Fruit fly (Drosophila melanogaster) whole organism, wandering third instar larva: Measurements from ENCODE around the gene CG9920.

Experiments used
- Abd-B ChIP-seq: fragments of >200 bp; optimal IDR thresholded peaks from 2 replicates; lab custom pipeline; 2017; ENCODE audit warnings: missing biosample characterization, missing genetic modification characterization
- CG32264 ChIP-seq: fragments of 200-800 bp; sonication (Bioruptor generic); optimal IDR thresholded peaks from 2 replicates; lab custom pipeline; 2016; ENCODE audit warnings: missing biosample characterization, missing genetic modification characterization
- CG9705 ChIP-seq: fragments of 200-800 bp; sonication (Bioruptor generic); optimal IDR thresholded peaks from 2 replicates; lab custom pipeline; 2018; ENCODE audit warnings: missing biosample characterization, mild to moderate bottlenecking, missing genetic modification characterization
- CrebA ChIP-seq: fragments of 200-800 bp; sonication (Bioruptor generic); optimal IDR thresholded peaks from 2 replicates; lab custom pipeline; 2016; ENCODE audit warnings: missing biosample characterization, mild to moderate bottlenecking, missing genetic modification characterization, borderline replicate concordance
- Dfd ChIP-seq: fragments of >200 bp; optimal IDR thresholded peaks from 2 replicates; lab custom pipeline; 2017; ENCODE audit warnings: missing biosample characterization, missing genetic modification characterization
- Dif ChIP-seq: fragments of 200-275, 200-300 bp; sonication (Bioruptor generic); optimal IDR thresholded peaks from 2 replicates; lab custom pipeline; 2018; ENCODE audit warnings: missing biosample characterization, missing genetic modification characterization; ENCODE audit not compliant: partially characterized antibody
- GATAd ChIP-seq: sonication (Bioruptor generic); optimal IDR thresholded peaks from 2 replicates; lab custom pipeline; 2016; ENCODE audit warnings: missing biosample characterization, missing genetic modification characterization
- HLH106 ChIP-seq: fragments of 200-800 bp; optimal IDR thresholded peaks from 3 replicates; lab custom pipeline; 2019; ENCODE audit warnings: missing biosample characterization, mild to moderate bottlenecking, missing genetic modification characterization, moderate library complexity
- Hnf4 ChIP-seq: fragments of 200-800 bp; sonication (Bioruptor generic); optimal IDR thresholded peaks from 2 replicates; lab custom pipeline; 2016; ENCODE audit warnings: missing biosample characterization, mild to moderate bottlenecking, missing genetic modification characterization
- Hr78 ChIP-seq: fragments of >200 bp; optimal IDR thresholded peaks from 2 replicates; lab custom pipeline; 2017; ENCODE audit warnings: missing biosample characterization, missing genetic modification characterization
- Hr83 ChIP-seq: fragments of 200-300 bp; sonication (Bioruptor generic); optimal IDR thresholded peaks from 2 replicates; lab custom pipeline; 2016; ENCODE audit warnings: missing biosample characterization, mild to moderate bottlenecking, missing genetic modification characterization, moderate library complexity; ENCODE audit not compliant: poor library complexity, severe bottlenecking
- Jra ChIP-seq: sonication (Bioruptor generic); optimal IDR thresholded peaks from 2 replicates; lab custom pipeline; 2016; ENCODE audit warnings: missing biosample characterization, missing genetic modification characterization
- Mio ChIP-seq: sonication (Bioruptor generic); optimal IDR thresholded peaks from 2 replicates; lab custom pipeline; 2016; ENCODE audit warnings: missing biosample characterization, missing genetic modification characterization
- Myc ChIP-seq: fragments of >200 bp; optimal IDR thresholded peaks from 2 replicates; lab custom pipeline; 2017
- N ChIP-seq: fragments of >200 bp; optimal IDR thresholded peaks from 2 replicates; lab custom pipeline; 2018; ENCODE audit warnings: missing biosample characterization, missing external identifiers, missing genetic modification characterization
- OdsH ChIP-seq: fragments of 200-800 bp; sonication (Bioruptor generic); optimal IDR thresholded peaks from 2 replicates; lab custom pipeline; 2016; ENCODE audit warnings: missing biosample characterization, mild to moderate bottlenecking, missing genetic modification characterization
- Rel ChIP-seq, 2 experiments: fragments of 200-800 bp; sonication (Bioruptor generic) in 1 of 2; optimal IDR thresholded peaks; 2 replicates in 1 of 2; 3 replicates in 1 of 2; lab custom pipeline; 2016 to 2019; ENCODE audit warnings: mild to moderate bottlenecking in 2 of 2, missing biosample characterization in 2 of 2, missing genetic modification characterization in 2 of 2, moderate library complexity in 1 of 2
- Sp1 ChIP-seq: fragments of 200-800 bp; sonication (Bioruptor generic); optimal IDR thresholded peaks from 3 replicates; lab custom pipeline; 2019; ENCODE audit warnings: missing biosample characterization, mild to moderate bottlenecking, missing genetic modification characterization, moderate library complexity
- Vsx2 ChIP-seq: fragments of 200-300, 225-300 bp; sonication (Bioruptor generic); optimal IDR thresholded peaks from 2 replicates; lab custom pipeline; 2018; ENCODE audit warnings: missing biosample characterization, missing genetic modification characterization; ENCODE audit not compliant: partially characterized antibody
- br ChIP-seq: fragments of 200-800 bp; sonication (Bioruptor generic); optimal IDR thresholded peaks from 2 replicates; lab custom pipeline; 2016; ENCODE audit warnings: missing biosample characterization, missing genetic modification characterization
- brk ChIP-seq: fragments of 200-800 bp; sonication (Bioruptor generic); optimal IDR thresholded peaks from 2 replicates; lab custom pipeline; 2016; ENCODE audit warnings: missing biosample characterization, mild to moderate bottlenecking, missing genetic modification characterization
- dl ChIP-seq, 2 experiments: fragments of 175-275, 200-275 bp in 1 of 2; fragments of 200-275 bp in 1 of 2; sonication (Bioruptor generic); optimal IDR thresholded peaks; lab custom pipeline; 2018; ENCODE audit warnings: mild to moderate bottlenecking in 2 of 2, missing biosample characterization in 2 of 2, missing genetic modification characterization in 2 of 2, moderate library complexity in 2 of 2; ENCODE audit not compliant: partially characterized antibody in 2 of 2, insufficient read depth in 1 of 2
- dmrt93B ChIP-seq: fragments of 200-800 bp; sonication (Bioruptor generic); optimal IDR thresholded peaks from 2 replicates; lab custom pipeline; 2018; ENCODE audit warnings: missing biosample characterization, mild to moderate bottlenecking, missing genetic modification characterization
- dsf ChIP-seq: sonication (Bioruptor generic); optimal IDR thresholded peaks from 2 replicates; lab custom pipeline; 2016; ENCODE audit warnings: missing biosample characterization, missing genetic modification characterization, borderline replicate concordance
- ey ChIP-seq: fragments of 200-800 bp; sonication (Bioruptor generic); optimal IDR thresholded peaks from 2 replicates; lab custom pipeline; 2016; ENCODE audit warnings: missing biosample characterization, missing genetic modification characterization
- foxo ChIP-seq, 2 experiments: fragments of 200-800 bp; sonication (Bioruptor generic); optimal IDR thresholded peaks; 2 replicates in 1 of 2; 3 replicates in 1 of 2; lab custom pipeline; 2016 to 2017; ENCODE audit warnings: missing biosample characterization in 2 of 2, missing genetic modification characterization in 2 of 2
- fru ChIP-seq: fragments of 200-800 bp; sonication (Bioruptor generic); optimal IDR thresholded peaks from 3 replicates; lab custom pipeline; 2016; ENCODE audit warnings: missing biosample characterization, mild to moderate bottlenecking, missing genetic modification characterization
- h ChIP-seq: fragments of 200-800 bp; sonication (Bioruptor generic); optimal IDR thresholded peaks from 3 replicates; lab custom pipeline; 2016; ENCODE audit warnings: missing biosample characterization, mild to moderate bottlenecking, missing genetic modification characterization
- jim ChIP-seq: fragments of 175-275, 200-325 bp; sonication (Bioruptor generic); optimal IDR thresholded peaks from 2 replicates; lab custom pipeline; 2016; ENCODE audit warnings: missing biosample characterization, mild to moderate bottlenecking, missing genetic modification characterization
- lola ChIP-seq: fragments of >200 bp; optimal IDR thresholded peaks from 2 replicates; lab custom pipeline; 2017; ENCODE audit warnings: missing biosample characterization, missing genetic modification characterization
- pan ChIP-seq: fragments of >200 bp; optimal IDR thresholded peaks from 2 replicates; lab custom pipeline; 2017
- psq ChIP-seq: fragments of 200-800 bp; sonication (Bioruptor generic); optimal IDR thresholded peaks from 3 replicates; lab custom pipeline; 2017; ENCODE audit warnings: missing biosample characterization, mild to moderate bottlenecking, missing genetic modification characterization, moderate library complexity
- rgr ChIP-seq: fragments of 200-800 bp; sonication (Bioruptor generic); optimal IDR thresholded peaks from 3 replicates; lab custom pipeline; 2016; ENCODE audit warnings: missing biosample characterization, mild to moderate bottlenecking, missing genetic modification characterization
- sage ChIP-seq: fragments of 200-800 bp; sonication (Bioruptor generic); optimal IDR thresholded peaks from 2 replicates; lab custom pipeline; 2016; ENCODE audit warnings: missing biosample characterization, mild to moderate bottlenecking, missing genetic modification characterization
- sv ChIP-seq: fragments of 200-800 bp; sonication (Bioruptor generic); optimal IDR thresholded peaks from 3 replicates; lab custom pipeline; 2016; ENCODE audit warnings: missing biosample characterization, missing genetic modification characterization
- tai ChIP-seq: sonication (Bioruptor generic); optimal IDR thresholded peaks from 2 replicates; lab custom pipeline; 2016; ENCODE audit warnings: missing biosample characterization, missing genetic modification characterization
- usp ChIP-seq: fragments of >200 bp; optimal IDR thresholded peaks from 2 replicates; lab custom pipeline; 2017; ENCODE audit warnings: missing biosample characterization, missing genetic modification characterization
- woc ChIP-seq: sonication (Bioruptor generic); optimal IDR thresholded peaks from 2 replicates; lab custom pipeline; 2016; ENCODE audit warnings: missing biosample characterization, mild to moderate bottlenecking, missing genetic modification characterization

Gene CG9920

DNA sequence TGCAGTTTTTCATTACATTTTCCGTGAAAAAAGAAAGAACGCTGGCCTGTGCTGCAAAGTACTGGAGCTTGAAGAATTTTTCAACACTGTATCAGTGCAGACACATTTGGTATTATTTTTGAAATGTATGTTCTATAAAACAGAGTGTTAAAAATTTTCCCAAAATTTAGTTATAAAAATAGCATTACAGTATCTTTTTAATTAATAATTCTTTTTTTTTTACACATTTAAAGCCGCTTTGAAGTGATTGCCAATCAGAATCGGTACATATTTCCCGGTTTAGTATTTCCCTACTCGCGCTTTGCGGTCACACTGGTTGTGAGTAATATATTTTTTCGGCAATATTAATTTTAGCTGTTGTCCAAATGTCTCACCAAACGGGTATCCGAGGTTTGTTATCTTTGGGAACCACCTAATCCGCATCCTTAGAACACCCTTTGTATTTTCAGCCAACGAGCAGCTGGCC, 24.5 kb upstream of the CG9920 start, which contains the start of the genes Abi and twf:
Gene Abi (minus strand): TSS at position 74 of the 466 bp plus-strand sequence.
Gene twf (plus strand): TSS at position 308 of the 466 bp plus-strand sequence.
- TF ChIP-seq ey (GFP tag; lab: Kevin White, UChicago) (peak; percentile 66), sage (GFP tag; lab: Kevin White, UChicago) (peak; percentile 56), Vsx2 (no peak), dl (GFP tag; optimal IDR thresholded peaks at IDR 0.05; lab: Kevin White, UChicago; ENCODE audit: insufficient read depth in 1 of 2, partially characterized antibody in 2 of 2) (no peak), fru (GFP tag; lab: Kevin White, UChicago) (peak; percentile 68), CG32264 (GFP tag; lab: Kevin White, UChicago) (peak; percentile 21), woc (GFP tag; lab: Kevin White, UChicago) (peak; percentile 16), pan (lab: Kevin White, UChicago) (no peak), tai (no peak), OdsH (GFP tag; lab: Kevin White, UChicago) (peak; percentile 68), Myc (peak; percentile 84), Jra (GFP tag; lab: Kevin White, UChicago) (no peak), psq (GFP tag; lab: Kevin White, UChicago) (peak; percentile 68), rgr (peak; percentile 78), foxo (GFP tag; optimal IDR thresholded peaks at IDR 0.05; lab: Kevin White, UChicago) (peak in 1 of 2 experiments; percentile 84), sv (GFP tag; lab: Kevin White, UChicago) (peak; percentile 86), jim (GFP tag; lab: Kevin White, UChicago) (no peak), Abd-B (GFP tag; lab: Kevin White, UChicago) (no peak), usp (GFP tag; lab: Kevin White, UChicago) (no peak), CG9705 (GFP tag; lab: Kevin White, UChicago) (peak; percentile 51), CrebA (GFP tag; lab: Kevin White, UChicago) (no peak), dmrt93B (GFP tag; lab: Kevin White, UChicago) (peak; percentile 57), Dif (no peak), Hr83 (GFP tag; lab: Kevin White, UChicago) (peak; percentile 84), N (GFP tag; lab: Kevin White, UChicago) (no peak), Dfd (GFP tag; lab: Kevin White, UChicago) (no peak), Hnf4 (no peak), HLH106 (peak; percentile 65), lola (GFP tag; lab: Kevin White, UChicago) (no peak), GATAd (peak; percentile 68), Sp1 (no peak), br (GFP tag; lab: Kevin White, UChicago) (peak; percentile 63), brk (no peak), dsf (GFP tag; lab: Kevin White, UChicago) (peak; percentile 76), Hr78 (GFP tag; lab: Kevin White, UChicago) (no peak), Mio (GFP tag; lab: Kevin White, UChicago) (no peak), h (GFP tag; lab: Kevin White, UChicago) (peak; percentile 80), Rel (GFP tag; optimal IDR thresholded peaks at IDR 0.05; lab: Kevin White, UChicago) (no peak), Rel (tag; optimal IDR thresholded peaks at IDR 0.05; lab: Kevin White, UChicago) (peak; percentile 92)

DNA sequence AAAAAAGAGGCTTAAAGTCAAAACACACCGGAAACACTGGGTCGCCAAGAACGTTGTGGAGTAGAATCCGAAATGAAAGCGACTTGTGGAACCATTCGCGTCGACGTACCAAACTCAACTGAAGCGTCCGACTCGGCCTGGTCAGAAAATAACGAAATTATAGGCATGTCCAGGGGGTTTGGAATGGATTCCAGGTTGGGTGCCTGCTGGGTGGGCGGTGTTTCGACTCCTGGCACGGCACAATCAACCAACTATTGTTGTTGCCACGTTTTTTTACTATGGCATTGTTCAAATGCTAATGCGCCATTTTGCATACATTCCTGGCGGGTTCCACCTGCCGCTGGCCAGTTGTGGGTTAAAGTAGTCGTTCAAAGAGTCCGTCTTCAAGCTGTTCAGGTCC, 20.5 kb upstream of the CG9920 start, which contains the start of gene Kif19A:
Gene Kif19A (minus strand): TSS at position 101 of the 400 bp plus-strand sequence.
- no peak for TF ChIP-seq tai
- TF ChIP-seq Hr78 (GFP tag; lab: Kevin White, UChicago) = no peak
- no peak for TF ChIP-seq sv (GFP tag; lab: Kevin White, UChicago)
- TF ChIP-seq usp (GFP tag; lab: Kevin White, UChicago) = no peak
- no peak for TF ChIP-seq Dif
- no peak for TF ChIP-seq ey (GFP tag; lab: Kevin White, UChicago)
- TF ChIP-seq Jra (GFP tag; lab: Kevin White, UChicago) = no peak
- TF ChIP-seq lola (GFP tag; lab: Kevin White, UChicago) = no peak
- no peak for TF ChIP-seq Myc
- TF ChIP-seq foxo (GFP tag; optimal IDR thresholded peaks at IDR 0.05; lab: Kevin White, UChicago) = no peak
- no peak for TF ChIP-seq sage (GFP tag; lab: Kevin White, UChicago)
